Fruit fly (Drosophila melanogaster): ENCODE measurements around the gene CG16989.

Gene CG16989

dm6 chrX:792923-793322 is at the start of gene CG16989 (continued):
- 0 out of 3 replicates have a peak, but pooled peaks have one; percentile 29 for TF ChIP-seq zen2 (GFP tag; IDR thresholded peaks at IDR 0.05; ENCODE audit: partially characterized antibody)
- no peak for TF ChIP-seq jigr1 (GFP tag; IDR thresholded peaks at IDR 0.05)
- no peak for TF ChIP-seq Hand (GFP tag; optimal IDR thresholded peaks at IDR 0.05)
- peak; percentile 55 for TF ChIP-seq Scr (GFP tag; IDR thresholded peaks at IDR 0.05; ENCODE audit: partially characterized antibody)
- no peak for TF ChIP-seq CG15011 (GFP tag; optimal IDR thresholded peaks at IDR 0.05)
- no peak for TF ChIP-seq Stat92E (GFP tag; optimal IDR thresholded peaks at IDR 0.05)
- no peak for TF ChIP-seq CG15601 (tag; optimal IDR thresholded peaks at IDR 0.05)
- no peak for TF ChIP-seq corto (GFP tag; optimal IDR thresholded peaks at IDR 0.05)
- TF ChIP-seq CG2129 (GFP tag; IDR thresholded peaks at IDR 0.05; ENCODE audit: partially characterized antibody): no peak
- no peak for TF ChIP-seq CG4424 (GFP tag; optimal IDR thresholded peaks at IDR 0.05)
- TF ChIP-seq Sry-β (GFP tag; optimal IDR thresholded peaks at IDR 0.05): no peak
- no peak for TF ChIP-seq D19A (tag; optimal IDR thresholded peaks at IDR 0.05)
- TF ChIP-seq CG6791 (GFP tag; IDR thresholded peaks at IDR 0.05; ENCODE audit: partially characterized antibody): peak; percentile 63; the same call in 2 of the 3 replicates
- no peak for TF ChIP-seq Pdp1 (GFP tag; optimal IDR thresholded peaks at IDR 0.05)
- no peak for TF ChIP-seq CG2889 (GFP tag; IDR thresholded peaks at IDR 0.05)
- TF ChIP-seq CG12236 (GFP tag; optimal IDR thresholded peaks at IDR 0.05): no peak
- TF ChIP-seq CG16863 (GFP tag; optimal IDR thresholded peaks at IDR 0.05): no peak
- TF ChIP-seq Rfx (GFP tag; IDR thresholded peaks at IDR 0.05): no peak
- TF ChIP-seq Lhr (GFP tag; optimal IDR thresholded peaks at IDR 0.05): peak; percentile 15
- no peak for TF ChIP-seq Dip3 (GFP tag; optimal IDR thresholded peaks at IDR 0.05)
- peak; percentile 68 for TF ChIP-seq stwl (tag; optimal IDR thresholded peaks at IDR 0.05)
- TF ChIP-seq Elba2 (GFP tag; optimal IDR thresholded peaks at IDR 0.05): no peak
- TF ChIP-seq az2 (GFP tag; optimal IDR thresholded peaks at IDR 0.05): no peak
- TF ChIP-seq sd (tag; optimal IDR thresholded peaks at IDR 0.05): no peak
- TF ChIP-seq slp2 (GFP tag; optimal IDR thresholded peaks at IDR 0.05): no peak
- TF ChIP-seq CG10462 (GFP tag; optimal IDR thresholded peaks at IDR 0.05): no peak
- no peak for TF ChIP-seq CG14667 (GFP tag; IDR thresholded peaks at IDR 0.05)
- no peak for TF ChIP-seq kay (GFP tag; optimal IDR thresholded peaks at IDR 0.05)
- peak; percentile 74 for TF ChIP-seq pzg (GFP tag; optimal IDR thresholded peaks at IDR 0.05)
- TF ChIP-seq Opbp (GFP tag; IDR thresholded peaks at IDR 0.05; ENCODE audit: partially characterized antibody): peak; percentile 67; the same call in 2 of the 3 replicates
- TF ChIP-seq CG15514 (GFP tag; optimal IDR thresholded peaks at IDR 0.05): peak; percentile 62
- TF ChIP-seq Oaz (GFP tag; IDR thresholded peaks at IDR 0.05): no peak
- peak; percentile 75 for TF ChIP-seq MESR4 (GFP tag; optimal IDR thresholded peaks at IDR 0.05)
- TF ChIP-seq CG10274 (GFP tag; optimal IDR thresholded peaks at IDR 0.05): no peak
- TF ChIP-seq CG13287 (GFP tag; IDR thresholded peaks at IDR 0.05; ENCODE audit: partially characterized antibody): peak; percentile 60
- TF ChIP-seq pnt (GFP tag; optimal IDR thresholded peaks at IDR 0.05): no peak
- TF ChIP-seq CG17802 (tag; optimal IDR thresholded peaks at IDR 0.05): no peak
- TF ChIP-seq CG1603 (tag; optimal IDR thresholded peaks at IDR 0.05): peak; percentile 61
- peak; percentile 49 for TF ChIP-seq CG17186 (GFP tag; optimal IDR thresholded peaks at IDR 0.05)
- TF ChIP-seq CG1602 (GFP tag; optimal IDR thresholded peaks at IDR 0.05): no peak
- peak; percentile 7 for TF ChIP-seq CG4617 (GFP tag; optimal IDR thresholded peaks at IDR 0.05; ENCODE audit: borderline replicate concordance)
- no peak for TF ChIP-seq Deaf1 (tag; optimal IDR thresholded peaks at IDR 0.05)
- TF ChIP-seq CG2712 (tag; optimal IDR thresholded peaks at IDR 0.05): no peak
- TF ChIP-seq zfh2 (GFP tag; optimal IDR thresholded peaks at IDR 0.05): no peak
- no peak for TF ChIP-seq CG14965 (GFP tag; optimal IDR thresholded peaks at IDR 0.05; ENCODE audit: borderline replicate concordance)
- peak; percentile 51 for TF ChIP-seq unc-4 (GFP tag; IDR thresholded peaks at IDR 0.05; ENCODE audit: partially characterized antibody)
- TF ChIP-seq gem (tag; optimal IDR thresholded peaks at IDR 0.05): no peak
- no peak for TF ChIP-seq bowl (GFP tag; IDR thresholded peaks at IDR 0.05)
- no peak for TF ChIP-seq NC2α (GFP tag; optimal IDR thresholded peaks at IDR 0.05)
